Fruit fly (Drosophila melanogaster) S2 (cell line): ENCODE data around the gene Gdap1.

ENCODE experiments used
- CG8478 ChIP-seq: fragments of >200 bp; optimal IDR thresholded peaks from 2 replicates; lab custom pipeline; 2018
- CTCF ChIP-seq, 2 experiments: fragments of >200 bp; optimal IDR thresholded peaks; 2 replicates each; lab custom pipeline; 2018

DNA sequence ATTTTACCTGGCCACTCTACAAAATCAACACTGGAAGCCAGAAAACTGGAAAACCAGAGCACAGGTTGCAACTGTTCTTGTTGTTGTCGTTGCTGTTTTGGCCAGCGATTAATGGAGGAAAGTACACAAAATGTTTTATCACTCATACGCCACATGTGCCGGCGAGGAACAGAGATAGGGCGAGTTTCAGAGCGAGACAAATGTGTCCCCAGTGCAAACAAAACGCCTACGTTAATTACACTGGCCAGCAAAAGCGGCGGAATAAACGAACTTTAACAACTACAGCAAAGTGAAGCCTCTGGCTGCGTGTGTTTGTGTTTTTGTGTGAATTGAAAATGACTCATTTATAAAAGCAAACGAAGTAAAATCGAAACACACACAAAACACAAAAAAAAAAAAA lies 38.4 kb downstream of the Gdap1 start:
- TF ChIP-seq CG8478 (no peak), CTCF (optimal IDR thresholded peaks at IDR 0.05; lab: Kevin White, UChicago) (no peak)
